Fruit fly (Drosophila melanogaster) whole organism, embryonic: Measurements from ENCODE around the gene CG11147.

Experiments used
- Ada2b ChIP-seq: fragments of 200-800 bp; sonication (Bioruptor generic); IDR thresholded peaks from 2 replicates; pipeline ENCODE4 v1.3.6; 2022; ENCODE audit warnings: missing biosample characterization, missing genetic modification characterization
- Antp ChIP-seq: fragments of 200-800 bp; sonication (Bioruptor generic); optimal IDR thresholded peaks from 3 replicates; lab custom pipeline; 2016; ENCODE audit warnings: missing biosample characterization, missing genetic modification characterization
- Atf-2 ChIP-seq: fragments of 200-800 bp; sonication (Bioruptor generic); optimal IDR thresholded peaks from 2 replicates; lab custom pipeline; 2016; ENCODE audit warnings: missing biosample characterization, missing genetic modification characterization
- CG10274 ChIP-seq: fragments of 200-800 bp; sonication (Bioruptor generic); optimal IDR thresholded peaks from 3 replicates; lab custom pipeline; 2017; ENCODE audit warnings: missing biosample characterization, mild to moderate bottlenecking, missing genetic modification characterization
- CG11456 ChIP-seq: fragments of 200-800 bp; sonication (Bioruptor generic); IDR thresholded peaks from 3 replicates; pipeline ENCODE4 v1.3.6; 2022; ENCODE audit warnings: missing biosample characterization, missing genetic modification characterization
- CG13624 ChIP-seq: fragments of 200-800 bp; sonication (Bioruptor generic); optimal IDR thresholded peaks from 2 replicates; lab custom pipeline; 2016; ENCODE audit warnings: missing biosample characterization, missing genetic modification characterization
- CG15073 ChIP-seq: fragments of 200-800 bp; sonication (Bioruptor generic); optimal IDR thresholded peaks from 2 replicates; lab custom pipeline; 2016; ENCODE audit warnings: missing biosample characterization, missing genetic modification characterization
- CG17328 ChIP-seq: fragments of 200-800 bp; sonication (Bioruptor generic); IDR thresholded peaks from 2 replicates; pipeline ENCODE4 v1.3.6; 2022; ENCODE audit warnings: missing biosample characterization, missing genetic modification characterization
- CG17802 ChIP-seq: fragments of 200-800 bp; sonication (Bioruptor generic); optimal IDR thresholded peaks from 2 replicates; lab custom pipeline; 2018; ENCODE audit warnings: missing biosample characterization, mild to moderate bottlenecking, missing genetic modification characterization, moderate library complexity
- CG18262 ChIP-seq: fragments of 200-800 bp; optimal IDR thresholded peaks from 3 replicates; lab custom pipeline; 2019; ENCODE audit warnings: missing biosample characterization, mild to moderate bottlenecking, missing genetic modification characterization, moderate library complexity
- CG1832 ChIP-seq: fragments of 200-800 bp; sonication (Bioruptor generic); optimal IDR thresholded peaks from 2 replicates; lab custom pipeline; 2017; ENCODE audit warnings: missing biosample characterization, mild to moderate bottlenecking, missing genetic modification characterization, inconsistent platforms
- CG31441 ChIP-seq: fragments of 200-800 bp; sonication (Bioruptor generic); IDR thresholded peaks from 2 replicates; pipeline ENCODE4 v1.3.6; 2022; ENCODE audit warnings: missing biosample characterization, missing genetic modification characterization
- CG33557 ChIP-seq: fragments of 200-800 bp; sonication (Bioruptor generic); optimal IDR thresholded peaks from 2 replicates; lab custom pipeline; 2019; ENCODE audit warnings: missing biosample characterization, mild to moderate bottlenecking, missing genetic modification characterization, moderate library complexity
- CG3407 ChIP-seq: fragments of 200-800 bp; sonication (Bioruptor generic); optimal IDR thresholded peaks from 2 replicates; lab custom pipeline; 2018; ENCODE audit warnings: missing biosample characterization, mild to moderate bottlenecking, missing genetic modification characterization
- CG34376 ChIP-seq: fragments of 200-800 bp; sonication (Bioruptor generic); optimal IDR thresholded peaks from 2 replicates; lab custom pipeline; 2018; ENCODE audit warnings: missing biosample characterization, mild to moderate bottlenecking, missing genetic modification characterization
- CG4617 ChIP-seq: fragments of 200-800 bp; sonication (Bioruptor generic); optimal IDR thresholded peaks from 3 replicates; lab custom pipeline; 2016; ENCODE audit warnings: missing biosample characterization, missing genetic modification characterization, borderline replicate concordance
- CG9727 ChIP-seq: fragments of 200-800 bp; sonication (Bioruptor generic); optimal IDR thresholded peaks from 3 replicates; lab custom pipeline; 2017; ENCODE audit warnings: missing biosample characterization, mild to moderate bottlenecking, missing genetic modification characterization
- CkIIα-i1 ChIP-seq: fragments of 200-800 bp; sonication (Bioruptor generic); IDR thresholded peaks from 2 replicates; pipeline ENCODE4 v1.3.6; 2022; ENCODE audit warnings: missing biosample characterization, missing genetic modification characterization
- D19B ChIP-seq: fragments of 200-800 bp; sonication (Bioruptor generic); optimal IDR thresholded peaks from 2 replicates; lab custom pipeline; 2017; ENCODE audit warnings: missing biosample characterization, mild to moderate bottlenecking, missing genetic modification characterization
- Dek ChIP-seq: fragments of 200-800 bp; sonication (Bioruptor generic); optimal IDR thresholded peaks from 3 replicates; lab custom pipeline; 2019; ENCODE audit warnings: missing biosample characterization, mild to moderate bottlenecking, missing genetic modification characterization, moderate library complexity
- Dip2 ChIP-seq: fragments of 200-800 bp; sonication (Bioruptor generic); IDR thresholded peaks from 2 replicates; pipeline ENCODE4 v1.3.6; 2022; ENCODE audit warnings: missing biosample characterization, missing genetic modification characterization
- HLH54F ChIP-seq: fragments of 200-800 bp; sonication (Bioruptor generic); optimal IDR thresholded peaks from 3 replicates; lab custom pipeline; 2016; ENCODE audit warnings: missing biosample characterization, missing genetic modification characterization
- HmgZ ChIP-seq: fragments of 200-800 bp; sonication (Bioruptor generic); optimal IDR thresholded peaks from 2 replicates; lab custom pipeline; 2018; ENCODE audit warnings: missing biosample characterization, mild to moderate bottlenecking, missing genetic modification characterization
- Hmr ChIP-seq: fragments of 200-800 bp; sonication (Bioruptor generic); optimal IDR thresholded peaks from 3 replicates; lab custom pipeline; 2017; ENCODE audit warnings: mild to moderate bottlenecking, missing biosample characterization, missing genetic modification reagents, missing genetic modification characterization
- MESR4 ChIP-seq: fragments of 200-800 bp; sonication (Bioruptor generic); optimal IDR thresholded peaks from 2 replicates; lab custom pipeline; 2018; ENCODE audit warnings: missing biosample characterization, mild to moderate bottlenecking, missing genetic modification characterization, moderate library complexity
- Max ChIP-seq: fragments of 200-800 bp; sonication (Bioruptor generic); optimal IDR thresholded peaks from 2 replicates; lab custom pipeline; 2016; ENCODE audit warnings: missing biosample characterization, mild to moderate bottlenecking, missing genetic modification characterization
- Nf-YB ChIP-seq: fragments of 200-800 bp; sonication (Bioruptor generic); optimal IDR thresholded peaks from 3 replicates; lab custom pipeline; 2019; ENCODE audit warnings: missing biosample characterization, mild to moderate bottlenecking, missing genetic modification characterization, moderate library complexity
- NfI ChIP-seq: fragments of 200-800 bp; sonication (Bioruptor generic); optimal IDR thresholded peaks from 3 replicates; lab custom pipeline; 2018; ENCODE audit warnings: missing biosample characterization, mild to moderate bottlenecking, missing genetic modification characterization, moderate library complexity
- Oaz ChIP-seq: fragments of 200-800 bp; sonication (Bioruptor generic); IDR thresholded peaks from 2 replicates; pipeline ENCODE4 v1.3.6; 2022; ENCODE audit warnings: missing biosample characterization, missing genetic modification characterization
- Ptx1 ChIP-seq: fragments of 200-800 bp; sonication (Bioruptor generic); IDR thresholded peaks from 2 replicates; pipeline ENCODE4 v1.3.6; 2022; ENCODE audit warnings: missing biosample characterization, missing genetic modification characterization
- Scr ChIP-seq: fragments of 200-800 bp; sonication (Bioruptor generic); IDR thresholded peaks from 2 replicates; pipeline ENCODE4 v1.3.6; 2022; ENCODE audit warnings: missing biosample characterization, missing genetic modification characterization; ENCODE audit not compliant: partially characterized antibody
- bcd ChIP-seq: fragments of 200-800 bp; sonication (Bioruptor generic); optimal IDR thresholded peaks from 2 replicates; lab custom pipeline; 2017; ENCODE audit warnings: missing biosample characterization, mild to moderate bottlenecking, missing genetic modification characterization
- chm ChIP-seq: fragments of 200-800 bp; sonication (Bioruptor generic); IDR thresholded peaks from 2 replicates; pipeline ENCODE4 v1.3.6; 2022; ENCODE audit warnings: missing biosample characterization, missing genetic modification characterization
- ci ChIP-seq: fragments of 200-800 bp; sonication (Bioruptor generic); IDR thresholded peaks from 3 replicates; pipeline ENCODE4 v1.3.6; 2022; ENCODE audit warnings: missing biosample characterization, missing genetic modification characterization
- crp ChIP-seq, 2 experiments: fragments of 200-800 bp; sonication (Bioruptor generic); optimal IDR thresholded peaks; 2 replicates in 1 of 2; 3 replicates in 1 of 2; lab custom pipeline; 2017; ENCODE audit warnings: missing biosample characterization in 2 of 2, missing genetic modification characterization in 2 of 2, mild to moderate bottlenecking in 1 of 2, moderate library complexity in 1 of 2
- dimm ChIP-seq: fragments of 200-800 bp; sonication (Bioruptor generic); IDR thresholded peaks from 2 replicates; pipeline ENCODE4 v1.3.6; 2022; ENCODE audit warnings: missing biosample characterization, missing genetic modification characterization
- exex ChIP-seq: fragments of 200-800 bp; sonication (Bioruptor generic); optimal IDR thresholded peaks from 4 replicates; lab custom pipeline; 2018; ENCODE audit warnings: missing biosample characterization, mild to moderate bottlenecking, missing genetic modification characterization, moderate library complexity
- gsb-n ChIP-seq: fragments of 200-800 bp; sonication (Bioruptor generic); optimal IDR thresholded peaks from 3 replicates; lab custom pipeline; 2018; ENCODE audit warnings: missing biosample characterization, mild to moderate bottlenecking, missing genetic modification characterization
- inv ChIP-seq: fragments of 200-800 bp; sonication (Bioruptor generic); IDR thresholded peaks from 2 replicates; pipeline ENCODE4 v1.3.6; 2022; ENCODE audit warnings: missing biosample characterization, missing genetic modification characterization; ENCODE audit not compliant: partially characterized antibody
- knrl ChIP-seq: fragments of 200-800 bp; sonication (Bioruptor generic); IDR thresholded peaks from 3 replicates; pipeline ENCODE4 v1.3.6; 2022; ENCODE audit warnings: missing biosample characterization, missing genetic modification characterization; ENCODE audit not compliant: partially characterized antibody
- lmd ChIP-seq: fragments of 200-800 bp; sonication (Bioruptor generic); IDR thresholded peaks from 2 replicates; pipeline ENCODE4 v1.3.6; 2022; ENCODE audit warnings: missing biosample characterization, missing genetic modification characterization
- lola ChIP-seq, 3 experiments: fragments of >200 bp in 2 of 3; fragments of 200-800 bp in 1 of 3; sonication (Bioruptor generic) in 1 of 3; optimal IDR thresholded peaks; 2 replicates each; lab custom pipeline; 2017 to 2019; ENCODE audit warnings: missing biosample characterization in 3 of 3, missing genetic modification characterization in 3 of 3, mild to moderate bottlenecking in 1 of 3, moderate library complexity in 1 of 3
- odd ChIP-seq: fragments of 200-800 bp; sonication (Bioruptor generic); optimal IDR thresholded peaks from 2 replicates; lab custom pipeline; 2017; ENCODE audit warnings: missing biosample characterization, mild to moderate bottlenecking, missing genetic modification characterization
- otp ChIP-seq: fragments of 200-800 bp; sonication (Bioruptor generic); IDR thresholded peaks from 3 replicates; pipeline ENCODE4, ENCODE4 v1.3.6; 2022; ENCODE audit warnings: missing biosample characterization, missing genetic modification characterization
- salm ChIP-seq: fragments of 200-800 bp; sonication (Bioruptor generic); optimal IDR thresholded peaks from 2 replicates; lab custom pipeline; 2018; ENCODE audit warnings: missing biosample characterization, mild to moderate bottlenecking, missing genetic modification characterization
- schlank ChIP-seq: fragments of 200-800 bp; sonication (Bioruptor generic); optimal IDR thresholded peaks from 2 replicates; lab custom pipeline; 2018; ENCODE audit warnings: missing biosample characterization, mild to moderate bottlenecking, missing genetic modification characterization
- sens-2 ChIP-seq: fragments of 200-800 bp; sonication (Bioruptor generic); IDR thresholded peaks from 2 replicates; pipeline ENCODE4 v1.3.6; 2022; ENCODE audit warnings: missing biosample characterization, missing genetic modification characterization
- trem ChIP-seq: fragments of 200-800 bp; optimal IDR thresholded peaks from 3 replicates; lab custom pipeline; 2019; ENCODE audit warnings: missing biosample characterization, mild to moderate bottlenecking, missing genetic modification characterization, moderate library complexity
- trh ChIP-seq: fragments of 200-800 bp; sonication (Bioruptor generic); optimal IDR thresholded peaks from 2 replicates; lab custom pipeline; 2016; ENCODE audit warnings: missing biosample characterization, missing genetic modification characterization
- vfl ChIP-seq: fragments of 200-800 bp; sonication (Bioruptor generic); optimal IDR thresholded peaks from 2 replicates; lab custom pipeline; 2016; ENCODE audit warnings: missing biosample characterization, missing genetic modification characterization

CG11147 gene

DNA sequence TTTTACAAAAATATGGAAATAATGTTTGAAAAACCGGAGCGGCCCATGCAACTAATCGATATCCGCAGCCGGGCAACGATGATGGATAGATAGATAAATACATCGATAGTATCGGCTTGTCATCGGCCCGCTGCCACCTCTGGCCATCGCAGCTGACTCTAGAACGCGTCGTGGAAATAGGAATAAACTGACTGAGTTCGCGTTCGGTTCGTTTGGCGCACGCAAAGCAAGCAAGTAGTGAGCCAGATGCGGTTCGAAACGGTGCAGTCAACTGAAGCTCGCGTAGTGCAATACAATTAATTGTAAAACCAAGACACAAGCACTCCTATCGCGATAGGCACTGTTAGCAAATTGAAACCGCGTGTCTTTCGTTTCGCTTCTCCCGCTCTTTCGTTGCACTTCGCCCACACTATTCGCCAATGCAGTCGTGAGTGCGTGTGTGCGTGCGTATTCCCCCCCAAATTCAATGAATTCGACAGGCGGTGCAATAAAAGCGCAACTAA, 16.5 kb downstream of the CG11147 start, which contains the start of gene CG11030 (continued):
- TF ChIP-seq ci (GFP tag; lab: Robert Waterston, UW): 0 out of 3 replicates have a peak, but pooled peaks have one; percentile 37
- peak; percentile 2 for TF ChIP-seq Hmr (GFP tag; lab: Kevin White, UChicago)
- TF ChIP-seq CG9727 (GFP tag; lab: Kevin White, UChicago): no peak
- TF ChIP-seq crp (GFP tag; optimal IDR thresholded peaks at IDR 0.05; lab: Kevin White, UChicago): peak; percentile 27 to 87
- TF ChIP-seq Dek (tag; lab: Kevin White, UChicago): peak; percentile 22
- no peak for TF ChIP-seq trh
- TF ChIP-seq Max (GFP tag; lab: Kevin White, UChicago): peak; percentile 62
- TF ChIP-seq sens-2 (GFP tag; lab: Robert Waterston, UW): no peak
- TF ChIP-seq Ptx1: no peak
- TF ChIP-seq D19B (GFP tag; lab: Kevin White, UChicago): no peak
- no peak for TF ChIP-seq odd (GFP tag; lab: Kevin White, UChicago)
- TF ChIP-seq dimm: no peak
- TF ChIP-seq Atf-2 (GFP tag; lab: Kevin White, UChicago): no peak
- no peak for TF ChIP-seq Oaz (GFP tag; lab: Robert Waterston, UW)
- no peak for TF ChIP-seq CG15073 (GFP tag; lab: Kevin White, UChicago)
- TF ChIP-seq Nf-YB: no peak
- no peak for TF ChIP-seq CG33557 (GFP tag; lab: Kevin White, UChicago)
- peak; percentile 27 for TF ChIP-seq trem (tag; lab: Kevin White, UChicago)
- no peak for TF ChIP-seq CG1832
- TF ChIP-seq lola (GFP tag; optimal IDR thresholded peaks at IDR 0.05; lab: Kevin White, UChicago): peak in 1 of 3 experiments; percentile 5
- 0 out of 2 replicates have a peak, but pooled peaks have one; percentile 6 for TF ChIP-seq CG17328 (GFP tag; lab: Robert Waterston, UW)
- TF ChIP-seq CG31441: no peak; the same call in 1 of the 2 replicates
- TF ChIP-seq HmgZ: no peak
- TF ChIP-seq vfl (GFP tag; lab: Kevin White, UChicago): no peak
- TF ChIP-seq CG10274 (GFP tag; lab: Kevin White, UChicago): no peak
- no peak for TF ChIP-seq schlank (tag; lab: Kevin White, UChicago)
- TF ChIP-seq HLH54F (GFP tag; lab: Kevin White, UChicago): no peak
- no peak for TF ChIP-seq Antp (GFP tag; lab: Kevin White, UChicago)
- TF ChIP-seq inv (GFP tag; lab: Robert Waterston, UW): peak; percentile 99
- peak; percentile 75 for TF ChIP-seq MESR4 (GFP tag; lab: Kevin White, UChicago)
- peak; percentile 15 for TF ChIP-seq CG4617
- TF ChIP-seq lmd (GFP tag; lab: Robert Waterston, UW): no peak; the same call in 1 of the 2 replicates
- peak; percentile 75; the same call in 1 of the 3 replicates for TF ChIP-seq CG11456 (GFP tag; lab: Robert Waterston, UW)
- TF ChIP-seq CG17802 (tag; lab: Kevin White, UChicago): no peak
- peak; percentile 1 for TF ChIP-seq CG18262
- TF ChIP-seq Scr (GFP tag; lab: Robert Waterston, UW): peak; percentile 99
- TF ChIP-seq bcd (GFP tag; lab: Kevin White, UChicago): peak; percentile 8
- no peak for TF ChIP-seq Dip2 (GFP tag; lab: Robert Waterston, UW)
- no peak for TF ChIP-seq Ada2b (GFP tag; lab: Robert Waterston, UW)
- no peak for TF ChIP-seq CkIIα-i1 (GFP tag; lab: Robert Waterston, UW)
- TF ChIP-seq gsb-n (tag; lab: Kevin White, UChicago): no peak
- no peak for TF ChIP-seq CG34376 (GFP tag; lab: Kevin White, UChicago)
- TF ChIP-seq knrl (GFP tag; lab: Robert Waterston, UW): peak; percentile 98
- TF ChIP-seq CG3407 (GFP tag; lab: Kevin White, UChicago): no peak
- no peak for TF ChIP-seq CG13624 (GFP tag; lab: Kevin White, UChicago)
- TF ChIP-seq exex (tag; lab: Kevin White, UChicago): no peak
- TF ChIP-seq chm: peak; percentile 71
- TF ChIP-seq salm (tag; lab: Kevin White, UChicago): no peak
- TF ChIP-seq otp (GFP tag; lab: Robert Waterston, UW): no peak
- TF ChIP-seq NfI: peak; percentile 13
